Fruit fly (Drosophila melanogaster) whole organism, adult: ENCODE data around the gene CG14983.

Experiments used
- CG11617 ChIP-seq: fragments of 200-800 bp; sonication (Bioruptor generic); optimal IDR thresholded peaks from 2 replicates; lab custom pipeline; 2017; ENCODE audit warnings: mild to moderate bottlenecking, missing biosample characterization, missing genetic modification reagents, missing genetic modification characterization
- CG12768 ChIP-seq: fragments of 200-800 bp; sonication (Bioruptor generic); optimal IDR thresholded peaks from 2 replicates; lab custom pipeline; 2017; ENCODE audit warnings: missing biosample characterization, missing genetic modification characterization, mild to moderate bottlenecking, moderate library complexity, missing genetic modification reagents
- CG14711 ChIP-seq: fragments of 200-800 bp; sonication (Bioruptor generic); optimal IDR thresholded peaks from 2 replicates; lab custom pipeline; 2018; ENCODE audit warnings: missing biosample characterization, mild to moderate bottlenecking, missing genetic modification characterization, moderate library complexity
- CG1620 ChIP-seq: fragments of 200-800 bp; sonication (Bioruptor generic); optimal IDR thresholded peaks from 2 replicates; lab custom pipeline; 2016; ENCODE audit warnings: missing biosample characterization, missing genetic modification characterization
- CG33017 ChIP-seq: fragments of 200-800 bp; sonication (Bioruptor generic); optimal IDR thresholded peaks from 2 replicates; lab custom pipeline; 2018; ENCODE audit warnings: missing biosample characterization, mild to moderate bottlenecking, missing genetic modification characterization, moderate library complexity
- CG5204 ChIP-seq: fragments of 200-800 bp; sonication (Bioruptor generic); optimal IDR thresholded peaks from 2 replicates; lab custom pipeline; 2016; ENCODE audit warnings: missing biosample characterization, missing genetic modification characterization
- CG7045 ChIP-seq: fragments of 200-800 bp; sonication (Bioruptor generic); optimal IDR thresholded peaks from 2 replicates; lab custom pipeline; 2017; ENCODE audit warnings: missing biosample characterization, mild to moderate bottlenecking, missing genetic modification characterization
- CG7101 ChIP-seq: fragments of 200-800 bp; sonication (Bioruptor generic); optimal IDR thresholded peaks from 2 replicates; lab custom pipeline; 2018; ENCODE audit warnings: missing biosample characterization, mild to moderate bottlenecking, missing genetic modification characterization, moderate library complexity
- Clk ChIP-seq: fragments of 200-800 bp; sonication (Bioruptor generic); optimal IDR thresholded peaks from 2 replicates; lab custom pipeline; 2017; ENCODE audit warnings: missing biosample characterization, missing genetic modification characterization
- Crg-1 ChIP-seq: fragments of 200-800 bp; sonication (Bioruptor generic); optimal IDR thresholded peaks from 2 replicates; lab custom pipeline; 2016; ENCODE audit warnings: missing biosample characterization, missing genetic modification characterization
- Hr96 ChIP-seq: fragments of 200-800 bp; sonication (Bioruptor generic); optimal IDR thresholded peaks from 2 replicates; lab custom pipeline; 2016; ENCODE audit warnings: missing biosample characterization, missing genetic modification characterization
- Mnt ChIP-seq: fragments of 200-800 bp; sonication (Bioruptor generic); optimal IDR thresholded peaks from 2 replicates; lab custom pipeline; 2016; ENCODE audit warnings: missing biosample characterization, mild to moderate bottlenecking, missing genetic modification characterization
- bab1 ChIP-seq: fragments of 200-800 bp; sonication (Bioruptor generic); optimal IDR thresholded peaks from 3 replicates; lab custom pipeline; 2019; ENCODE audit warnings: missing biosample characterization, mild to moderate bottlenecking, missing genetic modification characterization, moderate library complexity
- cic ChIP-seq: fragments of 200-800 bp; sonication (Bioruptor generic); optimal IDR thresholded peaks from 2 replicates; lab custom pipeline; 2017; ENCODE audit warnings: missing biosample characterization, mild to moderate bottlenecking, missing genetic modification characterization, moderate library complexity
- cnc ChIP-seq, 2 experiments: fragments of >200 bp; optimal IDR thresholded peaks; 2 replicates each; lab custom pipeline; 2017
- kay ChIP-seq: fragments of 200-800 bp; sonication (Bioruptor generic); peaks from one replicate; lab custom pipeline; 2016; ENCODE audit warnings: missing biosample characterization, missing genetic modification characterization, borderline replicate concordance
- ovo ChIP-seq: fragments of 200-800 bp; sonication (Bioruptor generic); optimal IDR thresholded peaks from 2 replicates; lab custom pipeline; 2016; ENCODE audit warnings: missing biosample characterization, missing genetic modification characterization
- pad ChIP-seq: fragments of 200-800 bp; sonication (Bioruptor generic); optimal IDR thresholded peaks from 3 replicates; lab custom pipeline; 2017; ENCODE audit warnings: missing biosample characterization, missing genetic modification characterization, mild to moderate bottlenecking, moderate library complexity, missing genetic modification reagents
- tj ChIP-seq: fragments of 200-800 bp; sonication (Bioruptor generic); optimal IDR thresholded peaks from 3 replicates; lab custom pipeline; 2017; ENCODE audit warnings: missing biosample characterization, mild to moderate bottlenecking, missing genetic modification characterization, moderate library complexity
- toe ChIP-seq: fragments of 200-800 bp; sonication (Bioruptor generic); optimal IDR thresholded peaks from 2 replicates; lab custom pipeline; 2016; ENCODE audit warnings: missing biosample characterization, missing genetic modification characterization

CG14983 gene

DNA sequence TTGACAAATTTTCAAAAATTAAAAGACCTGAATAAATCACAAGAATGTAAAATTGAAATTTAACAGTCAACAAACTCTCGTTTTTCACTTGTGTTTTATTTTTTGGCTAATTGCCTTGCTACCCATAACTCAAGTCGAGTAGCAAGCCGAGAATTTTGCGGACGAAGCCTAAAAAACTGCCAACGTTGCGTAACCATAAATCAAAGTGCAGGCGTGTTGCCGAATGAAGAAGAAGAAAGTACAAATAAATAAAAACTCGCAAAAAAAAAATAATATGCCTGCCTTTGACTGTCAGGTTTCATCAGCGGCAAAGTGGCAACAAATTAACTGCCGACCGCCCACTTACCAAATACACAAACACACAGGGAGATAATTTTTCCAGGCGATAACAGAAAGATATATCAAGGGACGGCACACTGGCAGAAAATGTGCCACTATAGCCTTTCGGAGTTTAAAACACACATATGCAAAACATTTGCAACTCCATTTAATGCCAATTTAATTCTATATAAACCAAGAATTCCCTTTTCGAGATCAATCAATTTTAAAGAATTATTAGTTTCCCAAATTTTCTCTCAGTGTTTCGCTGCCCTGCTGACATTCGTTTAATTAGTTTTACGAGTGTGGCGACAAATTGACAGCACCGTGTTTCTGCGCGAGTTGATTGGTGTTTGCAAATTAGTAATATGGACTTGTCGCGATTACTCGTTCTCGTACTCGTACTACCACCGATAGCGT lies 20.7 kb downstream of the CG14983 start:
- TF ChIP-seq CG11617 (GFP tag; lab: Kevin White, UChicago): peak; percentile 98
- peak; percentile 94 for TF ChIP-seq CG33017 (tag; lab: Kevin White, UChicago)
- TF ChIP-seq Hr96 (GFP tag; lab: Kevin White, UChicago): peak; percentile 97
- peak; percentile 97 for TF ChIP-seq CG7101
- no peak for TF ChIP-seq cnc (optimal IDR thresholded peaks at IDR 0.05; lab: Kevin White, UChicago)
- TF ChIP-seq CG14711 (tag; lab: Kevin White, UChicago): peak; percentile 90
- TF ChIP-seq Mnt: peak; percentile 87
- peak; percentile 88 for TF ChIP-seq pad (GFP tag; lab: Kevin White, UChicago)
- peak; percentile 82 for TF ChIP-seq bab1 (GFP tag; lab: Kevin White, UChicago)
- TF ChIP-seq CG1620 (GFP tag; lab: Kevin White, UChicago): peak; percentile 95
- peak; percentile 94 for TF ChIP-seq kay (GFP tag; lab: Kevin White, UChicago)
- peak; percentile 98 for TF ChIP-seq CG12768 (GFP tag; lab: Kevin White, UChicago)
- peak; percentile 94 for TF ChIP-seq Crg-1 (GFP tag; lab: Kevin White, UChicago)
- peak; percentile 94 for TF ChIP-seq cic (GFP tag; lab: Kevin White, UChicago)
- peak; percentile 92 for TF ChIP-seq ovo (GFP tag; lab: Kevin White, UChicago)
- peak; percentile 97 for TF ChIP-seq Clk (GFP tag; lab: Kevin White, UChicago)
- peak; percentile 99 for TF ChIP-seq tj (GFP tag; lab: Kevin White, UChicago)
- peak; percentile 96 for TF ChIP-seq CG7045 (GFP tag; lab: Kevin White, UChicago)
- peak; percentile 96 for TF ChIP-seq CG5204 (GFP tag; lab: Kevin White, UChicago)
- TF ChIP-seq toe (GFP tag; lab: Kevin White, UChicago): peak; percentile 92

DNA sequence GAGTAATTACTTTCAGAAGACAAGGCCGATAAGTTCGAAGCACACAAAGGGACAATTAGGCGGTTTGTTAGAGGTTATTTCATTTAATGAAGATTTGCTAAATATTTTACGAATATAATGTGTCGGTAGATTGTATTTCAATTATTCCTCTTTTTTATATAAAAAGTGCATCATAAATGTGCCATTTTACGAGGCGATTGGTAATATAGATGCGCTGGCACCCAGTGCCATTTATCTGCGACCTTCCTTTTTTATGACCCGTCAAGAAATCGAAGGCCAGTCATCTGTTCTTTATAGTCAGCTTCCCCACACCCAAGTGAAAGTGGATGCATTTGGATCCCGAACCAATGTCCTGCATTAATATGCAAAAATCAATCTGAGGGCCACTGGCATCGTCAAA lies 21.6 kb downstream of the CG14983 start:
- no peak for TF ChIP-seq tj (GFP tag; lab: Kevin White, UChicago)
- no peak for TF ChIP-seq ovo (GFP tag; lab: Kevin White, UChicago)
- no peak for TF ChIP-seq Crg-1 (GFP tag; lab: Kevin White, UChicago)
- TF ChIP-seq CG12768 (GFP tag; lab: Kevin White, UChicago): no peak
- no peak for TF ChIP-seq CG7101
- TF ChIP-seq toe (GFP tag; lab: Kevin White, UChicago): no peak
- no peak for TF ChIP-seq Mnt
- TF ChIP-seq CG7045 (GFP tag; lab: Kevin White, UChicago): no peak
- TF ChIP-seq kay (GFP tag; lab: Kevin White, UChicago): no peak
- no peak for TF ChIP-seq pad (GFP tag; lab: Kevin White, UChicago)

dm6 chr3L:3926191-3926765 lies 22.8 kb downstream of the CG14983 start:
- TF ChIP-seq ovo (GFP tag; lab: Kevin White, UChicago) (peak; percentile 34), tj (GFP tag; lab: Kevin White, UChicago) (peak; percentile 54), Mnt (peak; percentile 10), CG14711 (tag; lab: Kevin White, UChicago) (no peak), cic (GFP tag; lab: Kevin White, UChicago) (peak; percentile 44), cnc (optimal IDR thresholded peaks at IDR 0.05; lab: Kevin White, UChicago) (peak in 1 of 2 experiments; percentile 65), pad (GFP tag; lab: Kevin White, UChicago) (peak; percentile 92), toe (GFP tag; lab: Kevin White, UChicago) (no peak), CG5204 (GFP tag; lab: Kevin White, UChicago) (no peak)

- TF ChIP-seq cic (GFP tag; lab: Kevin White, UChicago) (peak; percentile 93), Mnt (peak; percentile 42), CG33017 (tag; lab: Kevin White, UChicago) (no peak), tj (GFP tag; lab: Kevin White, UChicago) (no peak), kay (GFP tag; lab: Kevin White, UChicago) (peak; percentile 42), pad (GFP tag; lab: Kevin White, UChicago) (no peak), CG12768 (GFP tag; lab: Kevin White, UChicago) (peak; percentile 38), ovo (GFP tag; lab: Kevin White, UChicago) (peak; percentile 78), CG14711 (tag; lab: Kevin White, UChicago) (no peak), Clk (GFP tag; lab: Kevin White, UChicago) (no peak)
These were observed 23.6 kb downstream of the CG14983 start for dm6 chr3L:3925487-3925886.

- no peak for TF ChIP-seq Mnt
- TF ChIP-seq CG7101: no peak
- peak; percentile 3 for TF ChIP-seq tj (GFP tag; lab: Kevin White, UChicago)
- no peak for TF ChIP-seq CG33017 (tag; lab: Kevin White, UChicago)
- no peak for TF ChIP-seq Crg-1 (GFP tag; lab: Kevin White, UChicago)
- peak; percentile 59 for TF ChIP-seq cic (GFP tag; lab: Kevin White, UChicago)
- no peak for TF ChIP-seq ovo (GFP tag; lab: Kevin White, UChicago)
- TF ChIP-seq CG12768 (GFP tag; lab: Kevin White, UChicago): peak; percentile 46
- peak; percentile 34 for TF ChIP-seq kay (GFP tag; lab: Kevin White, UChicago)
These were observed 25.4 kb downstream of the CG14983 start for dm6 chr3L:3923631-3924274.
